Worm (Caenorhabditis elegans) whole organism, L4 larva: ENCODE measurements around the gene taf-11.1.

Experiments used
- ceh-32 ChIP-seq: sonication (generic microtip); optimal IDR thresholded peaks from 2 replicates; lab custom pipeline; 2016; ENCODE audit warnings: mild to moderate bottlenecking, missing genetic modification characterization, missing compliant biosample characterization; ENCODE audit not compliant: poor library complexity
- egl-27 ChIP-seq: sonication (generic microtip); optimal IDR thresholded peaks from 3 replicates; lab custom pipeline; 2017; ENCODE audit warnings: missing biosample characterization, missing genetic modification reagents, missing genetic modification characterization
- jun-1 ChIP-seq: fragments of 150-350 bp; optimal IDR thresholded peaks from 2 replicates; lab custom pipeline; 2014; ENCODE audit warnings: missing biosample characterization, missing genetic modification reagents, missing genetic modification characterization
- lin-13 ChIP-seq: fragments of 150-350 bp; optimal IDR thresholded peaks from 2 replicates; lab custom pipeline; 2014; ENCODE audit warnings: missing biosample characterization, missing genetic modification reagents, missing genetic modification characterization
- nhr-25 ChIP-seq: sonication (generic microtip); optimal IDR thresholded peaks from 2 replicates; lab custom pipeline; 2017; ENCODE audit warnings: missing genetic modification characterization, mild to moderate bottlenecking, missing compliant biosample characterization, antibody characterized with exemption, moderate library complexity, borderline replicate concordance; ENCODE audit not compliant: insufficient read depth
- ztf-11 ChIP-seq: fragments of 150-350 bp; optimal IDR thresholded peaks from 2 replicates; lab custom pipeline; 2014; ENCODE audit warnings: missing biosample characterization, missing genetic modification characterization

ce11 chrX:4265283-4265907 lies 10.4 kb downstream of the taf-11.1 start, which contains the start of gene coel-1:
- no peak for TF ChIP-seq ceh-32 (tag; lab: Kevin White, UChicago)
- no peak for TF ChIP-seq egl-27 (tag; lab: Kevin White, UChicago)
- no peak for TF ChIP-seq nhr-25
- no peak for TF ChIP-seq ztf-11 (tag; lab: Kevin White, UChicago)
- TF ChIP-seq jun-1, result no peak
- TF ChIP-seq lin-13 (GFP tag; lab: Kevin White, UChicago), result peak; percentile 2
